Fruit fly (Drosophila melanogaster): ENCODE data around the gene CG32022.

The CG32022 gene

dm6 chr3L:8675545-8676084 lies 45.5 kb downstream of the CG32022 start, which contains the start of gene hry (continued):
- TF ChIP-seq exex (tag; optimal IDR thresholded peaks at IDR 0.05): peak; percentile 29
- no peak for TF ChIP-seq ab (GFP tag; optimal IDR thresholded peaks at IDR 0.05)
- TF ChIP-seq nerfin-2 (GFP tag; IDR thresholded peaks at IDR 0.05; ENCODE audit: partially characterized antibody): no peak
- TF ChIP-seq ATbp (GFP tag; optimal IDR thresholded peaks at IDR 0.05): no peak
- TF ChIP-seq dysf (GFP tag; IDR thresholded peaks at IDR 0.05): 0 out of 3 replicates have a peak, but pooled peaks have one; percentile 25
- peak; percentile 88 for TF ChIP-seq CG34376 (GFP tag; optimal IDR thresholded peaks at IDR 0.05)
- no peak for TF ChIP-seq Sin3A (optimal IDR thresholded peaks at IDR 0.05)
- no peak for TF ChIP-seq BEAF-32 (GFP tag; optimal IDR thresholded peaks at IDR 0.05)
- TF ChIP-seq HmgZ (tag; optimal IDR thresholded peaks at IDR 0.05): peak; percentile 42
- TF ChIP-seq Gug (GFP tag; IDR thresholded peaks at IDR 0.05): no peak; the same call in 3 of the 4 replicates
- peak; percentile 62; the same call in 1 of the 2 replicates for TF ChIP-seq CG14014 (GFP tag; IDR thresholded peaks at IDR 0.05)
- peak; percentile 11 for TF ChIP-seq trem (tag; optimal IDR thresholded peaks at IDR 0.05)
- TF ChIP-seq cwo (GFP tag; optimal IDR thresholded peaks at IDR 0.05): peak; percentile 92
- no peak for TF ChIP-seq Hr3 (GFP tag; optimal IDR thresholded peaks at IDR 0.05)
- peak; percentile 50 for TF ChIP-seq gsb-n (tag; optimal IDR thresholded peaks at IDR 0.05)
- peak; percentile 86 for TF ChIP-seq mirr (GFP tag; optimal IDR thresholded peaks at IDR 0.05)
- peak; percentile 80; the same call in 2 of the 3 replicates for TF ChIP-seq ci (GFP tag; IDR thresholded peaks at IDR 0.05)
- TF ChIP-seq dmrt11E (tag; optimal IDR thresholded peaks at IDR 0.05): no peak
- no peak; the same call in 1 of the 2 replicates for TF ChIP-seq Atf6 (GFP tag; IDR thresholded peaks at IDR 0.05)
- no peak for TF ChIP-seq H15 (GFP tag; IDR thresholded peaks at IDR 0.05)
- TF ChIP-seq CG7786 (GFP tag; optimal IDR thresholded peaks at IDR 0.05): no peak
- no peak for TF ChIP-seq CG9932 (GFP tag; IDR thresholded peaks at IDR 0.05)
- no peak for TF ChIP-seq CG11085 (GFP tag; IDR thresholded peaks at IDR 0.05)
- TF ChIP-seq ap (GFP tag; IDR thresholded peaks at IDR 0.05): no peak
- peak; percentile 46 for TF ChIP-seq YL-1 (GFP tag; optimal IDR thresholded peaks at IDR 0.05)
- peak; percentile 18 for TF ChIP-seq CG10147 (GFP tag; optimal IDR thresholded peaks at IDR 0.05)
- TF ChIP-seq Bgb (GFP tag; IDR thresholded peaks at IDR 0.05; ENCODE audit: partially characterized antibody): peak; percentile 63; the same call in 1 of the 2 replicates
- TF ChIP-seq CG7987 (GFP tag; optimal IDR thresholded peaks at IDR 0.05): peak; percentile 62
- TF ChIP-seq slp2 (GFP tag; optimal IDR thresholded peaks at IDR 0.05): no peak
- TF ChIP-seq tna (GFP tag; IDR thresholded peaks at IDR 0.05; ENCODE audit: partially characterized antibody): 0 out of 2 replicates have a peak, but pooled peaks have one; percentile 32
- peak; percentile 22 for TF ChIP-seq CG12155 (GFP tag; optimal IDR thresholded peaks at IDR 0.05)
- no peak for TF ChIP-seq NC2β (GFP tag; optimal IDR thresholded peaks at IDR 0.05)
- no peak for TF ChIP-seq Lim3 (GFP tag; IDR thresholded peaks at IDR 0.05)
- TF ChIP-seq Dll (GFP tag; IDR thresholded peaks at IDR 0.05; ENCODE audit: partially characterized antibody): peak; percentile 46; the same call in 1 of the 4 replicates
- TF ChIP-seq nom (GFP tag; optimal IDR thresholded peaks at IDR 0.05): peak; percentile 87
- TF ChIP-seq CG14965 (GFP tag; optimal IDR thresholded peaks at IDR 0.05; ENCODE audit: borderline replicate concordance): no peak
- peak; percentile 71; the same call in 1 of the 2 replicates for TF ChIP-seq vvl (GFP tag; IDR thresholded peaks at IDR 0.05)
- no peak for TF ChIP-seq MESR4 (GFP tag; optimal IDR thresholded peaks at IDR 0.05)
- peak; percentile 13 for TF ChIP-seq CG17359 (tag; optimal IDR thresholded peaks at IDR 0.05)
- TF ChIP-seq Hr39 (optimal IDR thresholded peaks at IDR 0.05): no peak
- peak; percentile 65 for TF ChIP-seq CG15514 (GFP tag; optimal IDR thresholded peaks at IDR 0.05)
- TF ChIP-seq abd-A (tag; optimal IDR thresholded peaks at IDR 0.05): peak; percentile 88
- TF ChIP-seq Nf-YA (GFP tag; IDR thresholded peaks at IDR 0.05): no peak
- no peak for TF ChIP-seq en (GFP tag; optimal IDR thresholded peaks at IDR 0.05)
- TF ChIP-seq fru (optimal IDR thresholded peaks at IDR 0.05): no peak
- no peak for TF ChIP-seq hth (optimal IDR thresholded peaks at IDR 0.05)
- TF ChIP-seq CG4854 (GFP tag; optimal IDR thresholded peaks at IDR 0.05): no peak
- no peak for TF ChIP-seq hkb (optimal IDR thresholded peaks at IDR 0.05)
- peak; percentile 66 for TF ChIP-seq hkb (GFP tag; IDR thresholded peaks at IDR 0.05)
- TF ChIP-seq run (tag; optimal IDR thresholded peaks at IDR 0.05): no peak
- TF ChIP-seq seq (GFP tag; IDR thresholded peaks at IDR 0.05): peak; percentile 8; the same call in 1 of the 2 replicates
